Fruit fly (Drosophila melanogaster) whole organism, embryonic: Measurements from ENCODE around the gene mon2.

Experiments
- Antp ChIP-seq: fragments of 200-800 bp; sonication (Bioruptor generic); optimal IDR thresholded peaks from 3 replicates; lab custom pipeline; 2016; ENCODE audit warnings: missing biosample characterization, missing genetic modification characterization
- CG1024 ChIP-seq: fragments of 200-800 bp; sonication (Bioruptor generic); IDR thresholded peaks from 2 replicates; pipeline ENCODE4 v1.3.6; 2022; ENCODE audit warnings: missing biosample characterization, missing genetic modification characterization
- CG12391 ChIP-seq: fragments of 200-800 bp; sonication (Bioruptor generic); optimal IDR thresholded peaks from 3 replicates; lab custom pipeline; 2018; ENCODE audit warnings: missing biosample characterization, mild to moderate bottlenecking, missing genetic modification characterization, moderate library complexity
- CG12942 ChIP-seq: fragments of 200-800 bp; sonication (Bioruptor generic); optimal IDR thresholded peaks from 3 replicates; lab custom pipeline; 2016; ENCODE audit warnings: missing biosample characterization, missing genetic modification characterization
- CG13296 ChIP-seq: fragments of 200-800 bp; sonication (Bioruptor generic); optimal IDR thresholded peaks from 3 replicates; lab custom pipeline; 2018; ENCODE audit warnings: missing biosample characterization, mild to moderate bottlenecking, missing genetic modification characterization
- CG14860 ChIP-seq: fragments of 200-800 bp; sonication (Bioruptor generic); IDR thresholded peaks from 3 replicates; pipeline ENCODE4 v1.3.6; 2022; ENCODE audit warnings: missing biosample characterization, missing genetic modification characterization; ENCODE audit not compliant: partially characterized antibody
- CG17829 ChIP-seq: fragments of 200-800 bp; optimal IDR thresholded peaks from 2 replicates; lab custom pipeline; 2019; ENCODE audit warnings: missing biosample characterization, mild to moderate bottlenecking, missing genetic modification characterization, moderate library complexity
- CG2116 ChIP-seq: fragments of 200-800 bp; sonication (Bioruptor generic); optimal IDR thresholded peaks from 3 replicates; lab custom pipeline; 2018; ENCODE audit warnings: missing biosample characterization, mild to moderate bottlenecking, missing genetic modification characterization
- CG34376 ChIP-seq: fragments of 200-800 bp; sonication (Bioruptor generic); optimal IDR thresholded peaks from 2 replicates; lab custom pipeline; 2018; ENCODE audit warnings: missing biosample characterization, mild to moderate bottlenecking, missing genetic modification characterization
- CG3995 ChIP-seq: fragments of 200-800 bp; sonication (Bioruptor generic); optimal IDR thresholded peaks from 3 replicates; lab custom pipeline; 2016; ENCODE audit warnings: missing biosample characterization, missing genetic modification characterization
- CG4360 ChIP-seq: fragments of 200-800 bp; sonication (Bioruptor generic); IDR thresholded peaks from 2 replicates; pipeline ENCODE4 v1.3.6; 2022; ENCODE audit warnings: missing biosample characterization, missing genetic modification characterization
- CG4617 ChIP-seq: fragments of 200-800 bp; sonication (Bioruptor generic); optimal IDR thresholded peaks from 3 replicates; lab custom pipeline; 2016; ENCODE audit warnings: missing biosample characterization, missing genetic modification characterization, borderline replicate concordance
- CG6791 ChIP-seq: fragments of 200-800 bp; sonication (Bioruptor generic); IDR thresholded peaks from 3 replicates; pipeline ENCODE4 v1.3.6; 2022; ENCODE audit warnings: missing biosample characterization, missing genetic modification characterization; ENCODE audit not compliant: partially characterized antibody
- CG6854 ChIP-seq: fragments of 200-800 bp; sonication (Bioruptor generic); optimal IDR thresholded peaks from 3 replicates; lab custom pipeline; 2017; ENCODE audit warnings: missing biosample characterization, mild to moderate bottlenecking, missing genetic modification characterization
- CG8281 ChIP-seq: fragments of 200-800 bp; sonication (Bioruptor generic); optimal IDR thresholded peaks from 2 replicates; lab custom pipeline; 2018; ENCODE audit warnings: missing biosample characterization, mild to moderate bottlenecking, missing genetic modification characterization, moderate library complexity
- CG8359 ChIP-seq: fragments of 200-800 bp; sonication (Bioruptor generic); optimal IDR thresholded peaks from 2 replicates; lab custom pipeline; 2017; ENCODE audit warnings: missing biosample characterization, mild to moderate bottlenecking, missing genetic modification characterization, borderline replicate concordance
- CTCF ChIP-seq: fragments of 200-800 bp; sonication (Bioruptor generic); optimal IDR thresholded peaks from 2 replicates; lab custom pipeline; 2017; ENCODE audit warnings: missing biosample characterization, mild to moderate bottlenecking, missing genetic modification characterization, moderate library complexity
- ERR ChIP-seq: fragments of 200-800 bp; sonication (Bioruptor generic); optimal IDR thresholded peaks from 2 replicates; lab custom pipeline; 2016; ENCODE audit warnings: missing biosample characterization, missing genetic modification characterization
- Fer1 ChIP-seq: fragments of 200-800 bp; sonication (Bioruptor generic); optimal IDR thresholded peaks from 2 replicates; lab custom pipeline; 2017; ENCODE audit warnings: missing biosample characterization, mild to moderate bottlenecking, missing genetic modification characterization
- MESR4 ChIP-seq: fragments of 200-800 bp; sonication (Bioruptor generic); optimal IDR thresholded peaks from 2 replicates; lab custom pipeline; 2018; ENCODE audit warnings: missing biosample characterization, mild to moderate bottlenecking, missing genetic modification characterization, moderate library complexity
- Meics ChIP-seq: fragments of 200-800 bp; sonication (Bioruptor generic); optimal IDR thresholded peaks from 2 replicates; lab custom pipeline; 2017; ENCODE audit warnings: missing biosample characterization, mild to moderate bottlenecking, missing genetic modification characterization
- Optix ChIP-seq: fragments of 200-800 bp; sonication (Bioruptor generic); IDR thresholded peaks from 3 replicates; pipeline ENCODE4 v1.3.6; 2022; ENCODE audit warnings: missing biosample characterization, missing genetic modification characterization
- Scr ChIP-seq: fragments of 200-800 bp; sonication (Bioruptor generic); IDR thresholded peaks from 2 replicates; pipeline ENCODE4 v1.3.6; 2022; ENCODE audit warnings: missing biosample characterization, missing genetic modification characterization; ENCODE audit not compliant: partially characterized antibody
- Sry-δ ChIP-seq: fragments of 200-800 bp; sonication (Bioruptor generic); optimal IDR thresholded peaks from 2 replicates; lab custom pipeline; 2016; ENCODE audit warnings: missing biosample characterization, missing genetic modification characterization
- Stat92E ChIP-seq, 3 experiments: fragments of >200 bp in 2 of 3; fragments of 200-800 bp in 1 of 3; sonication (Bioruptor generic) in 1 of 3; optimal IDR thresholded peaks; 2 replicates each; lab custom pipeline; 2017 to 2019; ENCODE audit warnings: missing biosample characterization in 3 of 3, missing genetic modification characterization in 3 of 3, mild to moderate bottlenecking in 1 of 3, moderate library complexity in 1 of 3
- Vsx1 ChIP-seq: fragments of 200-800 bp; sonication (Bioruptor generic); optimal IDR thresholded peaks from 2 replicates; lab custom pipeline; 2017; ENCODE audit warnings: missing biosample characterization, mild to moderate bottlenecking, missing genetic modification characterization, missing genetic modification reagents
- YL-1 ChIP-seq: fragments of 200-800 bp; sonication (Bioruptor generic); optimal IDR thresholded peaks from 3 replicates; lab custom pipeline; 2017; ENCODE audit warnings: missing biosample characterization, mild to moderate bottlenecking, missing genetic modification characterization
- bbx ChIP-seq: fragments of 200-800 bp; sonication (Bioruptor generic); IDR thresholded peaks from 2 replicates; pipeline ENCODE4 v1.3.6; 2022; ENCODE audit warnings: missing biosample characterization, missing genetic modification characterization; ENCODE audit not compliant: partially characterized antibody
- cato ChIP-seq: fragments of 200-800 bp; sonication (Bioruptor generic); optimal IDR thresholded peaks from 2 replicates; lab custom pipeline; 2016; ENCODE audit warnings: missing biosample characterization, missing genetic modification characterization, borderline replicate concordance
- chinmo ChIP-seq: fragments of 200-800 bp; sonication (Bioruptor generic); IDR thresholded peaks from 4 replicates; pipeline ENCODE4 v1.3.6; 2022; ENCODE audit warnings: missing biosample characterization, missing genetic modification characterization; ENCODE audit not compliant: partially characterized antibody
- chn ChIP-seq: fragments of 200-800 bp; sonication (Bioruptor generic); optimal IDR thresholded peaks from 2 replicates; lab custom pipeline; 2016; ENCODE audit warnings: missing biosample characterization, missing genetic modification characterization
- ci ChIP-seq: fragments of 200-800 bp; sonication (Bioruptor generic); IDR thresholded peaks from 3 replicates; pipeline ENCODE4 v1.3.6; 2022; ENCODE audit warnings: missing biosample characterization, missing genetic modification characterization
- crol ChIP-seq: fragments of 200-800 bp; sonication (Bioruptor generic); IDR thresholded peaks from 2 replicates; pipeline ENCODE4 v1.3.6; 2022; ENCODE audit warnings: missing biosample characterization, missing genetic modification characterization
- esg ChIP-seq: fragments of 200-800 bp; sonication (Bioruptor generic); conservative IDR thresholded peaks from 2 replicates; pipeline ENCODE4 v1.3.6; 2022; ENCODE audit warnings: missing biosample characterization, missing genetic modification characterization
- exex ChIP-seq: fragments of 200-800 bp; sonication (Bioruptor generic); optimal IDR thresholded peaks from 4 replicates; lab custom pipeline; 2018; ENCODE audit warnings: missing biosample characterization, mild to moderate bottlenecking, missing genetic modification characterization, moderate library complexity
- gce ChIP-seq: fragments of 200-800 bp; sonication (Bioruptor generic); IDR thresholded peaks from 3 replicates; pipeline ENCODE4 v1.3.6; 2022; ENCODE audit warnings: missing biosample characterization, missing genetic modification characterization
- grn ChIP-seq: fragments of 200-800 bp; sonication (Bioruptor generic); optimal IDR thresholded peaks from 3 replicates; lab custom pipeline; 2017; ENCODE audit warnings: missing biosample characterization, missing genetic modification characterization
- gro ChIP-seq: fragments of 200-800 bp; sonication (Bioruptor generic); optimal IDR thresholded peaks from 2 replicates; lab custom pipeline; 2016; ENCODE audit warnings: missing biosample characterization, missing genetic modification characterization
- jumu ChIP-seq: fragments of 200-800 bp; sonication (Bioruptor generic); optimal IDR thresholded peaks from 3 replicates; lab custom pipeline; 2016; ENCODE audit warnings: missing biosample characterization, missing genetic modification characterization
- knrl ChIP-seq: fragments of 200-800 bp; sonication (Bioruptor generic); IDR thresholded peaks from 3 replicates; pipeline ENCODE4 v1.3.6; 2022; ENCODE audit warnings: missing biosample characterization, missing genetic modification characterization; ENCODE audit not compliant: partially characterized antibody
- lbe ChIP-seq: fragments of 200-800 bp; sonication (Bioruptor generic); optimal IDR thresholded peaks from 2 replicates; lab custom pipeline; 2016; ENCODE audit warnings: missing biosample characterization, mild to moderate bottlenecking, missing genetic modification characterization
- lmd ChIP-seq: fragments of 200-800 bp; sonication (Bioruptor generic); IDR thresholded peaks from 2 replicates; pipeline ENCODE4 v1.3.6; 2022; ENCODE audit warnings: missing biosample characterization, missing genetic modification characterization
- pnt ChIP-seq: fragments of 200-800 bp; sonication (Bioruptor generic); optimal IDR thresholded peaks from 3 replicates; lab custom pipeline; 2016; ENCODE audit warnings: missing biosample characterization, missing genetic modification characterization
- pum ChIP-seq: fragments of 200-800 bp; sonication (Bioruptor generic); optimal IDR thresholded peaks from 2 replicates; lab custom pipeline; 2016; ENCODE audit warnings: missing biosample characterization, missing genetic modification characterization
- pzg ChIP-seq: fragments of 200-800 bp; sonication (Bioruptor generic); optimal IDR thresholded peaks from 3 replicates; lab custom pipeline; 2018; ENCODE audit warnings: missing biosample characterization, mild to moderate bottlenecking, missing genetic modification characterization, moderate library complexity
- seq ChIP-seq: fragments of 200-800 bp; sonication (Bioruptor generic); IDR thresholded peaks from 2 replicates; pipeline ENCODE4 v1.3.6; 2022; ENCODE audit warnings: missing biosample characterization, missing genetic modification characterization
- sisA ChIP-seq: fragments of 200-800 bp; sonication (Bioruptor generic); IDR thresholded peaks from 2 replicates; pipeline ENCODE4 v1.3.6; 2022; ENCODE audit warnings: missing biosample characterization, missing genetic modification characterization
- slou ChIP-seq: fragments of 200-800 bp; sonication (Bioruptor generic); optimal IDR thresholded peaks from 3 replicates; lab custom pipeline; 2016; ENCODE audit warnings: missing biosample characterization, missing genetic modification characterization
- sna ChIP-seq: fragments of 200-800 bp; sonication (Bioruptor generic); IDR thresholded peaks from 2 replicates; pipeline ENCODE4 v1.3.6; 2022; ENCODE audit warnings: missing biosample characterization, missing genetic modification characterization; ENCODE audit not compliant: partially characterized antibody

Gene mon2

dm6 chr2L:8126849-8127602 is 3.2 kb upstream of the mon2 start, which contains the start of the genes CG12375 and CG8668 (continued):
- TF ChIP-seq CG12942 = no peak
- no peak for TF ChIP-seq CG8281 (tag; lab: Kevin White, UChicago)
- TF ChIP-seq CG8359 (GFP tag; lab: Kevin White, UChicago) = no peak
- peak; percentile 58; the same call in 2 of the 3 replicates for TF ChIP-seq ci (GFP tag; lab: Robert Waterston, UW)
- TF ChIP-seq esg (GFP tag; lab: Robert Waterston, UW) = no peak
- TF ChIP-seq knrl (GFP tag; lab: Robert Waterston, UW) = peak; percentile 75
- 0 out of 4 replicates have a peak, but pooled peaks have one; percentile 37 for TF ChIP-seq chinmo (GFP tag; lab: Robert Waterston, UW)
- no peak for TF ChIP-seq ERR
- TF ChIP-seq cato (GFP tag; lab: Kevin White, UChicago) = no peak
- TF ChIP-seq CG3995 (GFP tag; lab: Kevin White, UChicago) = peak; percentile 8
- no peak for TF ChIP-seq CG12391 (tag; lab: Kevin White, UChicago)
- TF ChIP-seq CG4360 (GFP tag; lab: Robert Waterston, UW) = peak; percentile 89
- TF ChIP-seq Scr (GFP tag; lab: Robert Waterston, UW) = peak; percentile 79
- TF ChIP-seq lmd = no peak
- TF ChIP-seq MESR4 (GFP tag; lab: Kevin White, UChicago) = peak; percentile 73
- peak; percentile 13 for TF ChIP-seq CG13296 (GFP tag; lab: Kevin White, UChicago)
- TF ChIP-seq grn (GFP tag; lab: Kevin White, UChicago) = peak; percentile 87
- peak; percentile 92 for TF ChIP-seq Sry-δ (GFP tag; lab: Kevin White, UChicago)
- no peak for TF ChIP-seq Antp (GFP tag; lab: Kevin White, UChicago)
- peak; percentile 88 for TF ChIP-seq bbx (GFP tag; lab: Robert Waterston, UW)
- no peak for TF ChIP-seq CG6854 (GFP tag; lab: Kevin White, UChicago)
- TF ChIP-seq gro (GFP tag; lab: Kevin White, UChicago) = peak; percentile 22
- TF ChIP-seq jumu (GFP tag; lab: Kevin White, UChicago) = no peak
- TF ChIP-seq Stat92E (GFP tag; optimal IDR thresholded peaks at IDR 0.05; lab: Kevin White, UChicago) = peak in 1 of 3 experiments; percentile 15
- TF ChIP-seq Meics (GFP tag; lab: Kevin White, UChicago) = no peak
- TF ChIP-seq lbe = peak; percentile 22
- peak; percentile 93 for TF ChIP-seq CG2116 (GFP tag; lab: Kevin White, UChicago)
- TF ChIP-seq gce (GFP tag; lab: Robert Waterston, UW) = no peak
- peak; percentile 46 for TF ChIP-seq CG34376 (GFP tag; lab: Kevin White, UChicago)
- peak; percentile 82 for TF ChIP-seq pzg (GFP tag; lab: Kevin White, UChicago)
- peak; percentile 74; the same call in 1 of the 2 replicates for TF ChIP-seq sna (GFP tag; lab: Robert Waterston, UW)
- no peak for TF ChIP-seq CG17829 (tag; lab: Kevin White, UChicago)
- no peak for TF ChIP-seq chn
- no peak for TF ChIP-seq pum (GFP tag; lab: Kevin White, UChicago)
- peak; percentile 22 for TF ChIP-seq CTCF (GFP tag; lab: Kevin White, UChicago)
- TF ChIP-seq crol = no peak
- peak; percentile 91 for TF ChIP-seq Vsx1 (GFP tag; lab: Kevin White, UChicago)
- peak; percentile 77 for TF ChIP-seq CG4617
- no peak for TF ChIP-seq seq (GFP tag; lab: Robert Waterston, UW)
- TF ChIP-seq exex (tag; lab: Kevin White, UChicago) = peak; percentile 59
- peak; percentile 58; the same call in 2 of the 3 replicates for TF ChIP-seq CG14860 (GFP tag; lab: Robert Waterston, UW)
- TF ChIP-seq CG6791 (GFP tag; lab: Robert Waterston, UW) = peak; percentile 83
- no peak for TF ChIP-seq Optix
- no peak for TF ChIP-seq pnt (GFP tag; lab: Kevin White, UChicago)
- no peak for TF ChIP-seq CG1024
- no peak for TF ChIP-seq slou (GFP tag; lab: Kevin White, UChicago)
- TF ChIP-seq YL-1 (GFP tag; lab: Kevin White, UChicago) = peak; percentile 46
- peak; percentile 5 for TF ChIP-seq Fer1 (GFP tag; lab: Kevin White, UChicago)
- no peak for TF ChIP-seq sisA (GFP tag; lab: Robert Waterston, UW)
